Worm (Caenorhabditis elegans) whole organism, early embryonic: ENCODE data around the gene twk-39.

ENCODE experiments used
- B0310.2 ChIP-seq: sonication (generic microtip); optimal IDR thresholded peaks from 2 replicates; lab custom pipeline; 2016; ENCODE audit warnings: mild to moderate bottlenecking, missing genetic modification characterization, missing compliant biosample characterization
- F13C5.2 ChIP-seq: sonication (generic microtip); optimal IDR thresholded peaks from 2 replicates; lab custom pipeline; 2017; ENCODE audit warnings: mild to moderate bottlenecking, missing genetic modification characterization, inconsistent platforms, missing compliant biosample characterization
- aly-1 ChIP-seq: sonication (generic microtip); optimal IDR thresholded peaks from 2 replicates; lab custom pipeline; 2016; ENCODE audit warnings: missing genetic modification characterization, missing compliant biosample characterization
- ama-1 ChIP-seq: fragments of 150-350 bp; optimal IDR thresholded peaks from 2 replicates; lab custom pipeline; 2014
- ceh-13 ChIP-seq: fragments of 200-800 bp; sonication (Bioruptor generic); optimal IDR thresholded peaks from 2 replicates; lab custom pipeline; 2018; ENCODE audit warnings: mild to moderate bottlenecking, missing genetic modification characterization, missing compliant biosample characterization
- ceh-36 ChIP-seq: sonication (generic microtip); optimal IDR thresholded peaks from 2 replicates; lab custom pipeline; 2016; ENCODE audit warnings: missing genetic modification characterization, inconsistent platforms, missing compliant biosample characterization
- ets-7 ChIP-seq: sonication (generic microtip); optimal IDR thresholded peaks from 2 replicates; lab custom pipeline; 2016; ENCODE audit warnings: missing genotype, missing genetic modification characterization, missing compliant biosample characterization
- flt-1 ChIP-seq: fragments of 200-800 bp; sonication (Bioruptor generic); IDR thresholded peaks from 2 replicates; pipeline ENCODE4 v1.3.6; 2022; ENCODE audit warnings: missing genetic modification characterization, missing compliant biosample characterization
- hmbx-1 ChIP-seq: sonication (generic microtip); optimal IDR thresholded peaks from 2 replicates; lab custom pipeline; 2016; ENCODE audit warnings: mild to moderate bottlenecking, missing genetic modification characterization, missing compliant biosample characterization
- hmg-4 ChIP-seq: fragments of 200-800 bp; sonication (Bioruptor generic); optimal IDR thresholded peaks from 2 replicates; lab custom pipeline; 2018; ENCODE audit warnings: mild to moderate bottlenecking, missing genetic modification characterization, missing compliant biosample characterization
- hnd-1 ChIP-seq: sonication (generic microtip); optimal IDR thresholded peaks from 2 replicates; lab custom pipeline; 2016; ENCODE audit warnings: missing genetic modification characterization, missing compliant biosample characterization
- pes-1 ChIP-seq: fragments of 200-800 bp; sonication (Bioruptor generic); IDR thresholded peaks from 2 replicates; pipeline ENCODE4 v1.3.6; 2022; ENCODE audit warnings: missing genetic modification reagents, missing genetic modification characterization, missing compliant biosample characterization
- scrt-1 ChIP-seq: fragments of 200-800 bp; sonication (Bioruptor generic); IDR thresholded peaks from 2 replicates; pipeline ENCODE4 v1.3.6; 2022; ENCODE audit warnings: missing genetic modification characterization, missing compliant biosample characterization
- sea-1 ChIP-seq: fragments of 200-800 bp; sonication (Bioruptor generic); conservative IDR thresholded peaks from 2 replicates; pipeline ENCODE4 v1.3.6; 2022; ENCODE audit warnings: missing genetic modification characterization, missing compliant biosample characterization
- tbx-11 ChIP-seq: fragments of 200-800 bp; sonication (Bioruptor generic); IDR thresholded peaks from 2 replicates; pipeline ENCODE4 v1.3.6; 2022; ENCODE audit warnings: missing genetic modification characterization, missing compliant biosample characterization
- tbx-37 ChIP-seq: fragments of 200-800 bp; sonication (Bioruptor generic); conservative IDR thresholded peaks from 2 replicates; pipeline ENCODE4 v1.3.6; 2022; ENCODE audit warnings: missing genetic modification reagents, missing genetic modification characterization, missing compliant biosample characterization
- tra-4 ChIP-seq: sonication (generic microtip); optimal IDR thresholded peaks from 2 replicates; lab custom pipeline; 2017; ENCODE audit warnings: missing genetic modification characterization, missing compliant biosample characterization

Gene twk-39

DNA sequence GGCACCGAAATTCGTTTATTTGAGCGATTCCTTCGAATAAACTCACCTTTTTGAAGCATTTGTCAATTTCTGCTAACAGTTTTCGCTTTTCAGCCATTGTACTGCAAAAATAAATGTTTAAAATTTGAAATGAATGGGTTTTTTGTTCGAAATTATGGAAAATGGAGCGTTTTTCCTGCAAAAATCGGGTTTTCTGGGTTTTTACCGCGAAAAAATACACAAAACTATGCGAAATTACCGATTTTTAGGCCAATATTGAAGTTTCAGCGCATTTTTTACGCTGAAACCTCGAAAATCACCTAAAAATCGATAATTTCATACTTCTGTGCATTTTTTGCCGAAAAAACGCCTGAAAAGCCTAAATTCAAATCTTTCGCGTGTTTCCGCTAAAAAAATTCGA is 50.8 kb downstream of the twk-39 start, which contains the start of gene ntl-3:
Gene ntl-3 (minus strand): TSS at position 101 of the 400 bp plus-strand sequence.
- no peak for TF ChIP-seq hmg-4
- TF ChIP-seq ceh-36 (tag; lab: Kevin White, UChicago): no peak
- TF ChIP-seq F13C5.2: no peak
- TF ChIP-seq ceh-13 (GFP tag; lab: Kevin White, UChicago): no peak
- TF ChIP-seq scrt-1 (GFP tag; lab: Robert Waterston, UW): no peak
- no peak for TF ChIP-seq sea-1 (GFP tag; lab: Robert Waterston, UW)
- TF ChIP-seq B0310.2: no peak
- no peak for TF ChIP-seq pes-1 (GFP tag; lab: Robert Waterston, UW)

DNA sequence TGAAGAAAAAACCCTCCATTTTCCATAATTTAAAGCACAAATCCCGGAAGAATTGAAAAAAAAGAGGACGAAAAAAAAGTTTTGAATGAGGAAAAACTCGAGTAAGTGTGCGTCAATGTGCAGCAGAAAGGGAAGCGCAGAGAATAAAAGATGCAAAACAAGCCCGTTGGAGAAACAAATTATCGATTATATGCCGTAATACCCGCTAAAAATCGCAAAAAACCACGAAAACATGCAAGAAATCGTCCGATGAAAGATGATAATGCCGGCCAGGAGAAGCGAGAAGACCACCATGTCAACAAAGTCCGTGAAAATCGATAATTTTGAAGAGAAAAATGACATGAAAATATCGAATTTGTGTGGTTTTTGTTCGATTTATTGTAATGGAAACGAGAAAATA is 51.5 kb downstream of the twk-39 start:
- TF ChIP-seq aly-1 (tag; lab: Kevin White, UChicago) (no peak), sea-1 (GFP tag; lab: Robert Waterston, UW) (no peak), tbx-37 (GFP tag; lab: Robert Waterston, UW) (no peak), hnd-1 (tag; lab: Kevin White, UChicago) (no peak), tbx-11 (GFP tag; lab: Robert Waterston, UW) (no peak), hmbx-1 (tag; lab: Kevin White, UChicago) (no peak), scrt-1 (GFP tag; lab: Robert Waterston, UW) (no peak), pes-1 (GFP tag; lab: Robert Waterston, UW) (no peak), ama-1 (lab: Kevin White, UChicago) (no peak), ets-7 (tag; lab: Kevin White, UChicago) (no peak), B0310.2 (no peak)

DNA sequence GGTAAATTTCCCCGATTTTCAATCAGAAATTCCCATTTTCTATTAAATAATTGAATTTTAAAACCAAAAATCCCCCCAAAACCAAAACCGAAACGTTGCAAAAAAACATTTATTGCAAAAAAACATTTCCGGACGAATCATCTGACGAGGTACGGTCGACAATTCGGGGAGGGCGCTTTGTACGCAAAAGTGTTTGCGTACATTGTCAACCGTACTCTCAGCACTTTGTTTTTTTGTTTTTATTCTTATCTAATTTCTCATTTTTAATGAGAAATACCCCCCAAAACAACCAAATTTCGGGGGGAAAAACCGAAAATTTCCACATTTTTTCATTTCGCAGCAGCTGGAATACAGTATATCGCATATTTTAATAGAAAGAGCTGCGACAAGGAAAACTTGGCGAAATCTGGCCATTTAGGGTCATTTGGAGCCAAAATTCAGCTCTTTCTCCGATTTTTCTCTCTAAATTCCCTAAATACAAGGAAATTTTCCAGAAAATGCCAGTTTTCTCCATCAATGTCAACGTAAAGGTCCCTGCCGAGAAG is 52.2 kb downstream of the twk-39 start, which contains the start of gene mif-1:
Gene mif-1 (plus strand): TSS at position 495 of the 545 bp plus-strand sequence.
- TF ChIP-seq tbx-37 (GFP tag; lab: Robert Waterston, UW): 0 out of 2 replicates have a peak, but pooled peaks have one; percentile 8
- no peak for TF ChIP-seq scrt-1 (GFP tag; lab: Robert Waterston, UW)
- no peak for TF ChIP-seq tra-4 (tag; lab: Kevin White, UChicago)
- TF ChIP-seq ama-1 (lab: Kevin White, UChicago): no peak
- TF ChIP-seq B0310.2: no peak
- no peak for TF ChIP-seq tbx-11 (GFP tag; lab: Robert Waterston, UW)

DNA sequence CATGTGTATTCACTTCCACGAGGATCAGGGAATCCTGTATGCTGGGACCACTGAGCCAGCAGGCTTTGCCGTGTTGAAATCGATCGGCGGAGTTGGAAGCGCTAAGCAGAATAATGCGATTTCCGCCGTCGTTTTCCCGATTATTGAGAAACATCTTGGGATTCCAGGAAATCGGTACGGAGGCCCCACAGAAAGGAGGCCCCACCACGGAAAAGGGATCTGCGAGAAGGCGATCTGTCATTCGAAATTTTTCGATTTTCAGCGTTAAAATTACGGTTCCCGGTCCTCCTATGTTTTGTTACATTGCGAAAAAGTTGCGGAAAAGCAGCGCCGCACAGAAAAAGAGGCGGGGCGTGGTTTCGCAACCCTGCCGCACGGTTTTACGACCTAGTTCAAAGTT is 52.8 kb downstream of the twk-39 start:
- TF ChIP-seq ceh-13 (GFP tag; lab: Kevin White, UChicago): no peak
- no peak for TF ChIP-seq B0310.2
- peak; percentile 33; the same call in 1 of the 2 replicates for TF ChIP-seq flt-1 (GFP tag; lab: Robert Waterston, UW)
- 0 out of 2 replicates have a peak, but pooled peaks have one; percentile 30 for TF ChIP-seq tbx-11 (GFP tag; lab: Robert Waterston, UW)
- TF ChIP-seq sea-1 (GFP tag; lab: Robert Waterston, UW): 0 out of 2 replicates have a peak, but pooled peaks have one; percentile 60
- peak; percentile 70 for TF ChIP-seq pes-1 (GFP tag; lab: Robert Waterston, UW)
- TF ChIP-seq ets-7 (tag; lab: Kevin White, UChicago): peak; percentile 25
- TF ChIP-seq ceh-36 (tag; lab: Kevin White, UChicago): no peak
- no peak for TF ChIP-seq tbx-37 (GFP tag; lab: Robert Waterston, UW)
- no peak for TF ChIP-seq hmg-4
- no peak for TF ChIP-seq F13C5.2
- TF ChIP-seq tra-4 (tag; lab: Kevin White, UChicago): no peak
- TF ChIP-seq scrt-1 (GFP tag; lab: Robert Waterston, UW): no peak

DNA sequence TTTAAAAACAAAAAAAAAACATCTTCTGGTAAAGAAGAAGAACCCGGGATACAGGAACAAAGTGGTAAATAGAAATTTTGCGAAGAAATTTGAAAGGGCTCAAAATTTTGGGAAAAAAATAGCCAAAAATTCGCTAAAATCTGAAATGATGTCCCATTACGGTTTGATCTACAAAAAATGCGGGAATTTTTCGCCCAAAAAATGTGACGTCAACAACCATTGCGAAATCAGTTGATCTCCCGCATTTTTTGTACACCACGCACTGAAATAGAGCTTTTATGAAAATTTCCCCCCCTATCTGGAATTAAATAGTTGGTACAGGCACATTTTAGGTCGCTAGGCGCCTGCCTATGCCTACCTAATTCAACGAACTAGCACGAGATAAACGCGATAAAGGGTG is 54.0 kb downstream of the twk-39 start:
- TF ChIP-seq F13C5.2: no peak
- no peak for TF ChIP-seq ceh-13 (GFP tag; lab: Kevin White, UChicago)
- TF ChIP-seq tbx-11 (GFP tag; lab: Robert Waterston, UW): no peak
